Worm (Caenorhabditis elegans): Measurements from ENCODE around the gene ZK154.5.

DNA sequence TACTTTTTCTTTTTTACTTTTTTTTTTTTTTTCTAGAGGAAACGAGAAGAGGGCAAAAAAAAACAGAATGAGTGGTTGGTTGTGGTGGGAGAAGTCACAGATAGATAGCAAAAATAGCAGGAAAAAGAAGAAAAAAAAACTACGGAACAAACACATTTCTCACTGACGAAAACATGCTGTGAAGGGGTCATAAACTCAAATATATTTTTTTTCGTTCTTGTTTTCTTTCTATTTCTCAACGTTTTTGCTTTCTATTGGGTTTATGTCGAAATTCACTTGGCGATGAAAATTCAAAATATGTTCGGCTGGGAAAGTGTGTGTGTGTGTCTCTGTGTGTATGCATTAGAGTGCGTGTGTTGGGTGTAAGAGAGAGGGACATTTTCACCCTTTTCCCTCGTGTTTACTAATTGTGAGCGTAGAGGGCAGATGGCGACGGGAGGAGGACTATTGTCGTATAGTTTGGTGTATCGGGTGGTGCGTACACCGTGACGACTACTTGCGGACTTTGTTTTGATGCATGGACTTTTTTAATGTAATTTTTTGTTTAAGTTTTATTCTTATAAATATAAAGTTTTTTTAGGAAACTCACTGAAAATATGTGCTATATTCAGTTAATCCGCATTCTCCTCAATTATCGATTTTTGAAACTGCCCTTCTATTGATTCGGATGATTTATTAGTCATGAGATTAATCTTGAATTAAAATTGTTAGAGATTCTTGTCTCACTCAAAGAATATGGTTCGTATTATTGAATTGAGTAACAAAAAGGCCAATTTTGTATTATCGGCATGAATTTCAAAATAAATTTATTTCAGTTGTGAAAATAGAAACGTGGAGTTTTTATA, 21.8 kb upstream of the ZK154.5 start:
- no peak for TF ChIP-seq nhr-237 (tag; optimal IDR thresholded peaks at IDR 0.05)
- peak; percentile 64 for TF ChIP-seq hlh-1 (tag; optimal IDR thresholded peaks at IDR 0.05)
- peak; percentile 89 for TF ChIP-seq pha-4 (tag; optimal IDR thresholded peaks at IDR 0.05)
- peak; percentile 68 for TF ChIP-seq mep-1 (tag; optimal IDR thresholded peaks at IDR 0.05)
- TF ChIP-seq flh-1 (GFP tag; optimal IDR thresholded peaks at IDR 0.05) = no peak
- peak; percentile 81 for TF ChIP-seq cnd-1 (tag; optimal IDR thresholded peaks at IDR 0.05)
- no peak for TF ChIP-seq zip-8 (tag; optimal IDR thresholded peaks at IDR 0.05)
- TF ChIP-seq lsy-2 (tag; optimal IDR thresholded peaks at IDR 0.05) = peak; percentile 47
- no peak for TF ChIP-seq elt-3 (tag; optimal IDR thresholded peaks at IDR 0.05)
- TF ChIP-seq sptf-1 (tag; optimal IDR thresholded peaks at IDR 0.05) = peak; percentile 29
- TF ChIP-seq snpc-4 (tag; optimal IDR thresholded peaks at IDR 0.05) = no peak
- TF ChIP-seq unc-39 (tag; optimal IDR thresholded peaks at IDR 0.05) = no peak
- TF ChIP-seq ham-2 (GFP tag; optimal IDR thresholded peaks at IDR 0.05) = no peak
- no peak for TF ChIP-seq elt-1 (tag; optimal IDR thresholded peaks at IDR 0.05; ENCODE audit: borderline replicate concordance, insufficient read depth)
